Fruit fly (Drosophila melanogaster): ENCODE measurements around the gene kek6.

The kek6 gene

dm6 chr3R:31621814-31622213, at the start of gene kek6:
kek6 (plus strand) TSS chr3R:31622136.
- TF ChIP-seq Dif (GFP tag; optimal IDR thresholded peaks at IDR 0.05; ENCODE audit: partially characterized antibody) (peak; percentile 23), brk (GFP tag; optimal IDR thresholded peaks at IDR 0.05) (no peak)

dm6 chr3R:31577351-31577750, 44.6 kb upstream of the kek6 start:
- TF ChIP-seq dmrt93B (GFP tag; optimal IDR thresholded peaks at IDR 0.05) = no peak
- no peak for TF ChIP-seq jim (GFP tag; optimal IDR thresholded peaks at IDR 0.05)
- TF ChIP-seq Dfd (GFP tag; optimal IDR thresholded peaks at IDR 0.05) = peak; percentile 97
- TF ChIP-seq tai (GFP tag; optimal IDR thresholded peaks at IDR 0.05) = no peak

- TF ChIP-seq Mio (GFP tag; optimal IDR thresholded peaks at IDR 0.05) (no peak), HLH106 (tag; optimal IDR thresholded peaks at IDR 0.05) (no peak), N (GFP tag; optimal IDR thresholded peaks at IDR 0.05) (no peak), rgr (GFP tag; optimal IDR thresholded peaks at IDR 0.05) (no peak), Vsx2 (GFP tag; optimal IDR thresholded peaks at IDR 0.05; ENCODE audit: partially characterized antibody) (no peak), Myc (optimal IDR thresholded peaks at IDR 0.05) (no peak), Dfd (GFP tag; optimal IDR thresholded peaks at IDR 0.05) (no peak), h (GFP tag; optimal IDR thresholded peaks at IDR 0.05) (no peak)
Measured at dm6 chr3R:31580032-31580431, 41.9 kb upstream of the kek6 start.

dm6 chr3R:31580586-31580994, 41.3 kb upstream of the kek6 start, which contains the start of the genes pygo and rod:
pygo (minus strand) TSS chr3R:31580699.
rod (plus strand) TSS chr3R:31580951.
- no peak for TF ChIP-seq Dfd (GFP tag; optimal IDR thresholded peaks at IDR 0.05)
- TF ChIP-seq brk (GFP tag; optimal IDR thresholded peaks at IDR 0.05) = no peak

dm6 chr3R:31588374-31588773, 33.6 kb upstream of the kek6 start, which contains the start of gene CG1635:
CG1635 (plus strand) TSS chr3R:31588673.
- TF ChIP-seq fru (GFP tag; optimal IDR thresholded peaks at IDR 0.05) (peak; percentile 97), tai (GFP tag; optimal IDR thresholded peaks at IDR 0.05) (no peak), N (GFP tag; optimal IDR thresholded peaks at IDR 0.05) (no peak), psq (GFP tag; optimal IDR thresholded peaks at IDR 0.05) (peak; percentile 97), Mio (GFP tag; optimal IDR thresholded peaks at IDR 0.05) (no peak), lola (GFP tag; optimal IDR thresholded peaks at IDR 0.05) (no peak), sv (GFP tag; optimal IDR thresholded peaks at IDR 0.05) (peak; percentile 98), CG32264 (GFP tag; optimal IDR thresholded peaks at IDR 0.05) (peak; percentile 97), Hr83 (GFP tag; optimal IDR thresholded peaks at IDR 0.05; ENCODE audit: poor library complexity, severe bottlenecking) (peak; percentile 67), br (GFP tag; optimal IDR thresholded peaks at IDR 0.05) (peak; percentile 99), Dfd (GFP tag; optimal IDR thresholded peaks at IDR 0.05) (no peak), GATAd (GFP tag; optimal IDR thresholded peaks at IDR 0.05) (peak; percentile 93), Hnf4 (GFP tag; optimal IDR thresholded peaks at IDR 0.05) (no peak), HLH106 (tag; optimal IDR thresholded peaks at IDR 0.05) (peak; percentile 99), jim (GFP tag; optimal IDR thresholded peaks at IDR 0.05) (no peak), Vsx2 (GFP tag; optimal IDR thresholded peaks at IDR 0.05; ENCODE audit: partially characterized antibody) (no peak), CG9705 (GFP tag; optimal IDR thresholded peaks at IDR 0.05) (peak; percentile 97), woc (GFP tag; optimal IDR thresholded peaks at IDR 0.05) (no peak), dl (GFP tag; optimal IDR thresholded peaks at IDR 0.05; ENCODE audit: insufficient read depth in 1 of 2, partially characterized antibody in 2 of 2) (no peak), dsf (GFP tag; optimal IDR thresholded peaks at IDR 0.05; ENCODE audit: borderline replicate concordance) (peak; percentile 96), Sp1 (GFP tag; optimal IDR thresholded peaks at IDR 0.05) (peak; percentile 99), ey (GFP tag; optimal IDR thresholded peaks at IDR 0.05) (peak; percentile 97), foxo (GFP tag; optimal IDR thresholded peaks at IDR 0.05) (peak; percentile 95 to 99), h (GFP tag; optimal IDR thresholded peaks at IDR 0.05) (peak; percentile 97), OdsH (GFP tag; optimal IDR thresholded peaks at IDR 0.05) (peak; percentile 98), CrebA (GFP tag; optimal IDR thresholded peaks at IDR 0.05; ENCODE audit: borderline replicate concordance) (no peak), Rel (GFP tag; optimal IDR thresholded peaks at IDR 0.05) (peak; percentile 87), Rel (tag; optimal IDR thresholded peaks at IDR 0.05) (peak; percentile 92), Jra (GFP tag; optimal IDR thresholded peaks at IDR 0.05) (no peak), Hr78 (GFP tag; optimal IDR thresholded peaks at IDR 0.05) (no peak), Abd-B (GFP tag; optimal IDR thresholded peaks at IDR 0.05) (no peak), rgr (GFP tag; optimal IDR thresholded peaks at IDR 0.05) (peak; percentile 99), dmrt93B (GFP tag; optimal IDR thresholded peaks at IDR 0.05) (peak; percentile 95), pan (optimal IDR thresholded peaks at IDR 0.05) (no peak), sage (GFP tag; optimal IDR thresholded peaks at IDR 0.05) (no peak), Dif (GFP tag; optimal IDR thresholded peaks at IDR 0.05; ENCODE audit: partially characterized antibody) (no peak), usp (GFP tag; optimal IDR thresholded peaks at IDR 0.05) (no peak)
